Worm (Caenorhabditis elegans) whole organism, L2 larva: ENCODE results near the gene hst-6.
A peak's percentile ranks its signal among the peaks of the same experiment; 100 is the strongest.

ENCODE experiments used
- F13H6.1 ChIP-seq: sonication (generic microtip); optimal IDR thresholded peaks from 2 replicates; lab custom pipeline; 2016; ENCODE audit warnings: missing genetic modification characterization, missing compliant biosample characterization
- R02D3.7 ChIP-seq: fragments of 150-350 bp; optimal IDR thresholded peaks from 2 replicates; lab custom pipeline; 2014; ENCODE audit warnings: missing biosample characterization, missing genetic modification characterization
- Y55F3AM.14 ChIP-seq: fragments of 200-800 bp; sonication (Bioruptor generic); optimal IDR thresholded peaks from 2 replicates; lab custom pipeline; 2018; ENCODE audit warnings: mild to moderate bottlenecking, missing genetic modification characterization, missing compliant biosample characterization
- ZK546.5 ChIP-seq: sonication (generic microtip); optimal IDR thresholded peaks from 2 replicates; lab custom pipeline; 2017; ENCODE audit warnings: missing biosample characterization, missing genetic modification characterization
- alr-1 ChIP-seq: fragments of 150-350 bp; optimal IDR thresholded peaks from 2 replicates; lab custom pipeline; 2014; ENCODE audit warnings: missing biosample characterization, missing genetic modification characterization
- ama-1 ChIP-seq: fragments of 150-350 bp; optimal IDR thresholded peaks from 2 replicates; lab custom pipeline; 2018; ENCODE audit warnings: inconsistent platforms
- blmp-1 ChIP-seq: sonication (generic microtip); optimal IDR thresholded peaks from 2 replicates; lab custom pipeline; 2017; ENCODE audit warnings: missing genetic modification characterization, mild to moderate bottlenecking, missing compliant biosample characterization, antibody characterized with exemption, moderate library complexity; ENCODE audit not compliant: insufficient read depth
- ceh-16 ChIP-seq: fragments of 150-350 bp; optimal IDR thresholded peaks from 2 replicates; lab custom pipeline; 2014; ENCODE audit warnings: missing biosample characterization, missing genetic modification characterization
- ceh-82 ChIP-seq: fragments of 150-350 bp; optimal IDR thresholded peaks from 2 replicates; lab custom pipeline; 2014; ENCODE audit warnings: missing biosample characterization, missing genetic modification characterization
- crh-2 ChIP-seq: sonication (generic microtip); optimal IDR thresholded peaks from 2 replicates; lab custom pipeline; 2017; ENCODE audit warnings: missing biosample characterization, missing genetic modification characterization
- egl-27 ChIP-seq: sonication (generic microtip); optimal IDR thresholded peaks from 3 replicates; lab custom pipeline; 2017; ENCODE audit warnings: missing biosample characterization, missing genetic modification reagents, missing genetic modification characterization
- elt-1 ChIP-seq: fragments of 150-350 bp; optimal IDR thresholded peaks from 2 replicates; lab custom pipeline; 2014; ENCODE audit warnings: missing biosample characterization, missing genetic modification characterization
- fos-1 ChIP-seq: fragments of 150-350 bp; optimal IDR thresholded peaks from 2 replicates; lab custom pipeline; 2014; ENCODE audit warnings: missing biosample characterization, missing genetic modification characterization
- gmeb-1 ChIP-seq: fragments of 150-350 bp; optimal IDR thresholded peaks from 2 replicates; lab custom pipeline; 2014; ENCODE audit warnings: missing biosample characterization, missing genetic modification characterization
- lin-11 ChIP-seq: fragments of 150-350 bp; sonication (generic microtip); optimal IDR thresholded peaks from 2 replicates; lab custom pipeline; 2014; ENCODE audit warnings: missing biosample characterization, missing genetic modification characterization, inconsistent platforms, mixed read lengths
- lin-13 ChIP-seq: fragments of 150-350 bp; optimal IDR thresholded peaks from 2 replicates; lab custom pipeline; 2014; ENCODE audit warnings: missing biosample characterization, missing genetic modification reagents, missing genetic modification characterization
- lin-39 ChIP-seq: fragments of 150-350 bp; optimal IDR thresholded peaks from 2 replicates; lab custom pipeline; 2014; ENCODE audit warnings: missing biosample characterization, missing genetic modification reagents, missing genetic modification characterization
- lsy-2 ChIP-seq, 2 experiments: fragments of 150-350 bp in 1 of 2; sonication (generic microtip) in 1 of 2; optimal IDR thresholded peaks; 2 replicates each; lab custom pipeline; 2014 to 2017; ENCODE audit warnings: missing biosample characterization in 2 of 2, missing genetic modification characterization in 2 of 2
- mab-5 ChIP-seq: fragments of 150-350 bp; optimal IDR thresholded peaks from 2 replicates; lab custom pipeline; 2014; ENCODE audit warnings: missing biosample characterization, missing genetic modification characterization
- mbf-1 ChIP-seq: sonication (generic microtip); optimal IDR thresholded peaks from 2 replicates; lab custom pipeline; 2017; ENCODE audit warnings: missing biosample characterization, missing genetic modification characterization
- mdl-1 ChIP-seq, 2 experiments: fragments of 150-350 bp in 1 of 2; sonication (generic microtip) in 1 of 2; optimal IDR thresholded peaks; 2 replicates each; lab custom pipeline; 2017; ENCODE audit warnings: missing biosample characterization in 2 of 2, missing genetic modification characterization in 2 of 2
- nhr-10 ChIP-seq: sonication (generic microtip); optimal IDR thresholded peaks from 2 replicates; lab custom pipeline; 2017; ENCODE audit warnings: missing biosample characterization, missing genetic modification characterization
- nhr-11 ChIP-seq: fragments of 150-350 bp; optimal IDR thresholded peaks from 2 replicates; lab custom pipeline; 2014; ENCODE audit warnings: missing biosample characterization, missing genetic modification characterization
- nhr-12 ChIP-seq: fragments of 150-350 bp; optimal IDR thresholded peaks from 2 replicates; lab custom pipeline; 2014; ENCODE audit warnings: missing biosample characterization, missing genetic modification characterization
- nhr-129 ChIP-seq: fragments of 150-350 bp; optimal IDR thresholded peaks from 2 replicates; lab custom pipeline; 2014; ENCODE audit warnings: missing biosample characterization, missing genetic modification characterization
- nhr-25 ChIP-seq: fragments of 150-350 bp; sonication (generic microtip); optimal IDR thresholded peaks from 3 replicates; lab custom pipeline; 2014; ENCODE audit warnings: missing biosample characterization, missing genetic modification characterization
- nhr-6 ChIP-seq: fragments of 150-350 bp; optimal IDR thresholded peaks from 2 replicates; lab custom pipeline; 2014; ENCODE audit warnings: missing biosample characterization, missing genetic modification characterization
- nhr-77 ChIP-seq: fragments of 150-350 bp; optimal IDR thresholded peaks from 2 replicates; lab custom pipeline; 2014; ENCODE audit warnings: missing biosample characterization, missing genetic modification characterization
- sma-3 ChIP-seq: sonication (generic microtip); optimal IDR thresholded peaks from 2 replicates; lab custom pipeline; 2016; ENCODE audit warnings: missing genetic modification reagents, missing genetic modification characterization, missing compliant biosample characterization
- sma-9 ChIP-seq, 2 experiments: fragments of 150-350 bp in 1 of 2; sonication (generic microtip) in 1 of 2; optimal IDR thresholded peaks; 2 replicates each; lab custom pipeline; 2014 to 2016; ENCODE audit warnings: missing genetic modification characterization in 2 of 2, mild to moderate bottlenecking in 1 of 2, missing biosample characterization in 1 of 2, missing compliant biosample characterization in 1 of 2, missing genetic modification reagents in 1 of 2, moderate library complexity in 1 of 2
- snpc-4 ChIP-seq: fragments of 150-350 bp; optimal IDR thresholded peaks from 2 replicates; lab custom pipeline; 2014; ENCODE audit warnings: missing biosample characterization, missing genetic modification characterization
- unc-39 ChIP-seq: fragments of 150-350 bp; optimal IDR thresholded peaks from 2 replicates; lab custom pipeline; 2014; ENCODE audit warnings: missing biosample characterization, missing genetic modification characterization
- unc-55 ChIP-seq: fragments of 150-350 bp; sonication (generic microtip); optimal IDR thresholded peaks from 3 replicates; lab custom pipeline; 2014; ENCODE audit warnings: missing biosample characterization, missing genetic modification reagents, missing genetic modification characterization
- unc-62 ChIP-seq: fragments of 150-350 bp; optimal IDR thresholded peaks from 2 replicates; lab custom pipeline; 2014; ENCODE audit warnings: missing biosample characterization, missing genetic modification reagents, missing genetic modification characterization
- ztf-11 ChIP-seq: sonication (generic microtip); optimal IDR thresholded peaks from 2 replicates; lab custom pipeline; 2017; ENCODE audit warnings: missing biosample characterization, missing genetic modification characterization
- ztf-4 ChIP-seq: fragments of 150-350 bp; optimal IDR thresholded peaks from 2 replicates; lab custom pipeline; 2014; ENCODE audit warnings: missing biosample characterization, missing genetic modification characterization

Gene hst-6

ce11 chrX:5268062-5268461 lies 7.3 kb upstream of the hst-6 start:
- peak; percentile 18 for TF ChIP-seq fos-1
- TF ChIP-seq unc-62 (GFP tag; lab: Kevin White, UChicago) = no peak
- TF ChIP-seq Y55F3AM.14 = no peak
- no peak for TF ChIP-seq nhr-12 (tag; lab: Kevin White, UChicago)
- no peak for TF ChIP-seq nhr-77
- no peak for TF ChIP-seq alr-1 (tag; lab: Kevin White, UChicago)
- no peak for TF ChIP-seq nhr-10
- no peak for TF ChIP-seq ZK546.5
- no peak for TF ChIP-seq sma-3 (GFP tag; lab: Kevin White, UChicago)
- TF ChIP-seq, all 48 proteins: peak for 1

ce11 chrX:5269359-5269758 lies 6.0 kb upstream of the hst-6 start:
- TF ChIP-seq lsy-2 (tag; optimal IDR thresholded peaks at IDR 0.05; lab: Kevin White, UChicago) (no peak), nhr-25 (no peak), nhr-12 (tag; lab: Kevin White, UChicago) (no peak)

ce11 chrX:5276772-5277171 lies 1.4 kb downstream of the hst-6 start:
- TF ChIP-seq ztf-4 (tag; lab: Kevin White, UChicago) (no peak), snpc-4 (no peak), mab-5 (tag; lab: Kevin White, UChicago) (no peak), blmp-1 (tag; lab: Kevin White, UChicago) (no peak), F13H6.1 (tag; lab: Kevin White, UChicago) (no peak), unc-55 (no peak)

DNA sequence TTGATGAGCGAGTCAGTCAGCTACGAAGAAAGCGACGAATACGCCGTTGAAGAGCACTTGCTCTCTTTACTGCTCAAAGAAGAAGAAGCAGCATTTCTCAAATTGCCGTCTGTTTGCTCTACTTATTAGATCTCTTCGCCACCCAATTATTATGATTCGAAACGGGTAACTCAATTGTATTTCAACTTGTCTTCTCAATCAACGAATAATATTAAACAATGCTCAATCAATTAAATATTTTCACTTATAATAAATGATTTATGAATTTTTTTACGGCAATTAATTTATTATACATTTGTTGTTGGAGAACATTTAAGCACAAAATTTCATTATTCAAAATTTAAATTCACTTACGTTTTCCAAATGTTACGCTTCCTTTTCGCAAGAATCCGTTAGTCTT lies 2.9 kb downstream of the hst-6 start:
- TF ChIP-seq nhr-77 (no peak), nhr-11 (tag; lab: Kevin White, UChicago) (no peak), lin-13 (GFP tag; lab: Kevin White, UChicago) (no peak), lin-11 (tag; lab: Kevin White, UChicago) (no peak), mdl-1 (tag; optimal IDR thresholded peaks at IDR 0.05; lab: Kevin White, UChicago) (no peak)

ce11 chrX:5279170-5279635 lies 3.8 kb downstream of the hst-6 start, which contains the start of gene Y34B4A.2:
Gene Y34B4A.2 (plus strand): TSS chrX:5279497.
- no peak for TF ChIP-seq ztf-11 (tag; lab: Kevin White, UChicago)
- TF ChIP-seq R02D3.7 (tag; lab: Kevin White, UChicago) = peak; percentile 84
- peak; percentile 37 for TF ChIP-seq fos-1
- TF ChIP-seq crh-2 (tag; lab: Kevin White, UChicago) = peak; percentile 51
- peak; percentile 55 for TF ChIP-seq sma-9 (GFP tag; optimal IDR thresholded peaks at IDR 0.05; lab: Kevin White, UChicago)
- no peak for TF ChIP-seq sma-9 (tag; optimal IDR thresholded peaks at IDR 0.05; lab: Kevin White, UChicago)
- peak; percentile 37 for TF ChIP-seq unc-55
- no peak for TF ChIP-seq unc-62 (GFP tag; lab: Kevin White, UChicago)
- no peak for TF ChIP-seq elt-1
- TF ChIP-seq mbf-1 (tag; lab: Kevin White, UChicago) = no peak
- peak; percentile 35 for TF ChIP-seq sma-3 (GFP tag; lab: Kevin White, UChicago)
- no peak for TF ChIP-seq nhr-12 (tag; lab: Kevin White, UChicago)
- TF ChIP-seq F13H6.1 (tag; lab: Kevin White, UChicago) = peak; percentile 27
- no peak for TF ChIP-seq nhr-11 (tag; lab: Kevin White, UChicago)
- TF ChIP-seq nhr-129 = peak; percentile 54
- no peak for TF ChIP-seq egl-27

- TF ChIP-seq ama-1 (lab: Kevin White, UChicago) (no peak), ztf-4 (tag; lab: Kevin White, UChicago) (no peak)
Measured at ce11 chrX:5279674-5280073, 4.3 kb downstream of the hst-6 start, which contains the start of gene rga-8. Gene rga-8 (minus strand): TSS chrX:5279774.

DNA sequence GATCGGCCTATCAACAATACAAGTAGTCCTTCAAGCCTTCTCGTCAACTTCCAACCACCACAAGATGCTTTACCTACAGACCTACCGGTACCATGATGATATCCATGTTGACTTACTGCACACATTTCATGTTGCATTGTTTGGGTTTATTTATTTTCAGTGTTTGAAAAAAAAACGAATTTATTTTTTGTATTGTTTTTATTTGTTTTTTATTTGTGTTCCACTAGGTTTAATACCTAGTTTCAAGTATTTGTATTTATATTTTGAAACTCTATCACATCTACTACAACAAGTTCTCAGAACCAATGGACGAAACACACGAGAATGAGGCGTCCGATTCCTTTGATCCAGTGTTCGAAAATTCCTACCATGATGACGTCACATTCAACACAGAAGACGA lies 8.2 kb downstream of the hst-6 start, which contains the start of gene vps-41:
Gene vps-41, plus strand, starts transcription at position 301 of the 400 bp plus-strand sequence.
- TF ChIP-seq ama-1 (lab: Kevin White, UChicago) (no peak), nhr-77 (no peak), nhr-6 (tag; lab: Kevin White, UChicago) (no peak), unc-39 (tag; lab: Kevin White, UChicago) (no peak), unc-55 (no peak), F13H6.1 (tag; lab: Kevin White, UChicago) (no peak), gmeb-1 (no peak), R02D3.7 (tag; lab: Kevin White, UChicago) (no peak), nhr-10 (no peak), ceh-82 (tag; lab: Kevin White, UChicago) (no peak), mdl-1 (tag; optimal IDR thresholded peaks at IDR 0.05; lab: Kevin White, UChicago) (no peak), nhr-129 (no peak), lin-39 (tag; lab: Kevin White, UChicago) (no peak), crh-2 (tag; lab: Kevin White, UChicago) (no peak), ceh-16 (tag; lab: Kevin White, UChicago) (no peak), mab-5 (tag; lab: Kevin White, UChicago) (no peak), egl-27 (no peak)
- TF ChIP-seq, all 48 proteins: peak for 0
